Fruit fly (Drosophila melanogaster) whole organism, embryonic: ENCODE measurements around the gene sv.

Experiments used
- ATbp ChIP-seq: fragments of 200-800 bp; sonication (Bioruptor generic); optimal IDR thresholded peaks from 2 replicates; lab custom pipeline; 2017; ENCODE audit warnings: missing biosample characterization, mild to moderate bottlenecking, missing genetic modification characterization, missing genetic modification reagents
- Aef1 ChIP-seq: fragments of 200-800 bp; sonication (Bioruptor generic); IDR thresholded peaks from 3 replicates; pipeline ENCODE4 v1.3.6; 2022; ENCODE audit warnings: missing biosample characterization, missing genetic modification characterization
- Antp ChIP-seq: fragments of 200-800 bp; sonication (Bioruptor generic); optimal IDR thresholded peaks from 3 replicates; lab custom pipeline; 2016; ENCODE audit warnings: missing biosample characterization, missing genetic modification characterization
- Bgb ChIP-seq: fragments of 200-800 bp; sonication (Bioruptor generic); IDR thresholded peaks from 2 replicates; pipeline ENCODE4 v1.3.6; 2022; ENCODE audit warnings: missing biosample characterization, missing genetic modification characterization; ENCODE audit not compliant: partially characterized antibody
- CG10209 ChIP-seq: fragments of 200-800 bp; sonication (Bioruptor generic); optimal IDR thresholded peaks from 3 replicates; lab custom pipeline; 2017; ENCODE audit warnings: missing biosample characterization, mild to moderate bottlenecking, missing genetic modification characterization, missing genetic modification reagents
- CG10267 ChIP-seq: fragments of 200-800 bp; sonication (Bioruptor generic); optimal IDR thresholded peaks from 2 replicates; lab custom pipeline; 2018; ENCODE audit warnings: missing biosample characterization, mild to moderate bottlenecking, missing genetic modification characterization, moderate library complexity
- CG10462 ChIP-seq: fragments of 200-800 bp; sonication (Bioruptor generic); optimal IDR thresholded peaks from 2 replicates; lab custom pipeline; 2016; ENCODE audit warnings: missing biosample characterization, missing genetic modification characterization
- CG10543 ChIP-seq: fragments of 200-800 bp; sonication (Bioruptor generic); optimal IDR thresholded peaks from 3 replicates; lab custom pipeline; 2017; ENCODE audit warnings: missing biosample characterization, mild to moderate bottlenecking, missing genetic modification characterization, moderate library complexity
- CG11504 ChIP-seq: fragments of 200-800 bp; sonication (Bioruptor generic); optimal IDR thresholded peaks from 3 replicates; lab custom pipeline; 2019; ENCODE audit warnings: missing biosample characterization, mild to moderate bottlenecking, missing genetic modification characterization, moderate library complexity
- CG12071 ChIP-seq: fragments of 200-800 bp; sonication (Bioruptor generic); optimal IDR thresholded peaks from 3 replicates; lab custom pipeline; 2018; ENCODE audit warnings: missing biosample characterization, mild to moderate bottlenecking, missing genetic modification characterization
- CG13123 ChIP-seq: fragments of 200-800 bp; sonication (Bioruptor generic); optimal IDR thresholded peaks from 2 replicates; lab custom pipeline; 2016; ENCODE audit warnings: missing biosample characterization, missing genetic modification characterization
- CG14710 ChIP-seq: fragments of 200-800 bp; sonication (Bioruptor generic); optimal IDR thresholded peaks from 3 replicates; lab custom pipeline; 2019; ENCODE audit warnings: missing biosample characterization, mild to moderate bottlenecking, missing genetic modification characterization, moderate library complexity
- CG15601 ChIP-seq: fragments of 200-800 bp; sonication (Bioruptor generic); optimal IDR thresholded peaks from 3 replicates; lab custom pipeline; 2019; ENCODE audit warnings: missing biosample characterization, mild to moderate bottlenecking, missing genetic modification characterization, moderate library complexity
- CG16779 ChIP-seq: fragments of 200-800 bp; sonication (Bioruptor generic); IDR thresholded peaks from 2 replicates; pipeline ENCODE4 v1.3.6; 2022; ENCODE audit warnings: missing biosample characterization, missing genetic modification characterization
- CG17359 ChIP-seq: fragments of 200-800 bp; sonication (Bioruptor generic); optimal IDR thresholded peaks from 3 replicates; lab custom pipeline; 2018; ENCODE audit warnings: missing biosample characterization, mild to moderate bottlenecking, missing genetic modification characterization, moderate library complexity
- CG17361 ChIP-seq: fragments of 200-800 bp; sonication (Bioruptor generic); IDR thresholded peaks from 3 replicates; pipeline ENCODE4 v1.3.6; 2022; ENCODE audit warnings: missing biosample characterization, missing genetic modification characterization
- CG18011 ChIP-seq: fragments of 200-800 bp; sonication (Bioruptor generic); optimal IDR thresholded peaks from 2 replicates; lab custom pipeline; 2017; ENCODE audit warnings: missing biosample characterization, missing genetic modification characterization, mild to moderate bottlenecking, moderate library complexity, missing genotype
- CG2202 ChIP-seq: fragments of 200-800 bp; sonication (Bioruptor generic); optimal IDR thresholded peaks from 2 replicates; lab custom pipeline; 2018; ENCODE audit warnings: missing biosample characterization, mild to moderate bottlenecking, missing genetic modification characterization
- CG3407 ChIP-seq: fragments of 200-800 bp; sonication (Bioruptor generic); optimal IDR thresholded peaks from 2 replicates; lab custom pipeline; 2018; ENCODE audit warnings: missing biosample characterization, mild to moderate bottlenecking, missing genetic modification characterization
- CG4854 ChIP-seq: fragments of 200-800 bp; sonication (Bioruptor generic); optimal IDR thresholded peaks from 2 replicates; lab custom pipeline; 2016; ENCODE audit warnings: missing biosample characterization, missing genetic modification characterization, inconsistent platforms
- CG6272 ChIP-seq: fragments of 200-800 bp; sonication (Bioruptor generic); IDR thresholded peaks from 2 replicates; pipeline ENCODE4 v1.3.6; 2022; ENCODE audit warnings: missing biosample characterization, missing genetic modification characterization
- CG7271 ChIP-seq: fragments of 200-800 bp; sonication (Bioruptor generic); optimal IDR thresholded peaks from 2 replicates; lab custom pipeline; 2018; ENCODE audit warnings: missing biosample characterization, mild to moderate bottlenecking, missing genetic modification characterization, moderate library complexity
- D19A ChIP-seq: fragments of 200-800 bp; optimal IDR thresholded peaks from 3 replicates; lab custom pipeline; 2019; ENCODE audit warnings: missing biosample characterization, mild to moderate bottlenecking, missing genetic modification characterization, moderate library complexity
- Ets65A ChIP-seq: fragments of 200-800 bp; sonication (Bioruptor generic); peaks from one replicate; lab custom pipeline; 2016; ENCODE audit warnings: missing biosample characterization, missing genetic modification characterization
- Fer2 ChIP-seq: fragments of 200-800 bp; sonication (Bioruptor generic); optimal IDR thresholded peaks from 2 replicates; lab custom pipeline; 2018; ENCODE audit warnings: missing biosample characterization, mild to moderate bottlenecking, missing genetic modification characterization, moderate library complexity
- HLH3B ChIP-seq: fragments of 200-800 bp; sonication (Bioruptor generic); IDR thresholded peaks from 2 replicates; pipeline ENCODE4 v1.3.6; 2022; ENCODE audit warnings: missing biosample characterization, missing genetic modification characterization
- Lim3 ChIP-seq: fragments of 200-800 bp; sonication (Bioruptor generic); IDR thresholded peaks from 2 replicates; pipeline ENCODE4 v1.3.6; 2022; ENCODE audit warnings: missing biosample characterization, missing genetic modification characterization
- Max ChIP-seq: fragments of 200-800 bp; sonication (Bioruptor generic); optimal IDR thresholded peaks from 2 replicates; lab custom pipeline; 2016; ENCODE audit warnings: missing biosample characterization, mild to moderate bottlenecking, missing genetic modification characterization
- Nf-YC ChIP-seq: fragments of 200-800 bp; optimal IDR thresholded peaks from 3 replicates; lab custom pipeline; 2019; ENCODE audit warnings: missing biosample characterization, mild to moderate bottlenecking, missing genetic modification characterization, moderate library complexity
- PHDP ChIP-seq: fragments of 200-800 bp; sonication (Bioruptor generic); optimal IDR thresholded peaks from 3 replicates; lab custom pipeline; 2018; ENCODE audit warnings: missing biosample characterization, mild to moderate bottlenecking, missing genetic modification characterization, moderate library complexity
- Sox102F ChIP-seq: fragments of 200-800 bp; sonication (Bioruptor generic); optimal IDR thresholded peaks from 2 replicates; lab custom pipeline; 2018; ENCODE audit warnings: missing biosample characterization, mild to moderate bottlenecking, missing genetic modification characterization, moderate library complexity
- Spps ChIP-seq: fragments of 200-800 bp; sonication (Bioruptor generic); optimal IDR thresholded peaks from 2 replicates; lab custom pipeline; 2018; ENCODE audit warnings: missing biosample characterization, mild to moderate bottlenecking, missing genetic modification characterization
- Tbp ChIP-seq: fragments of >200 bp; optimal IDR thresholded peaks from 2 replicates; lab custom pipeline; 2018; ENCODE audit warnings: missing biosample characterization, missing genetic modification characterization
- Xbp1 ChIP-seq: fragments of 200-800 bp; sonication (Bioruptor generic); optimal IDR thresholded peaks from 3 replicates; lab custom pipeline; 2016; ENCODE audit warnings: missing biosample characterization, mild to moderate bottlenecking, missing genetic modification characterization
- Xrp1 ChIP-seq: fragments of 200-800 bp; sonication (Bioruptor generic); IDR thresholded peaks from 2 replicates; pipeline ENCODE4 v1.3.6; 2022; ENCODE audit warnings: missing biosample characterization, missing genetic modification characterization
- bbx ChIP-seq: fragments of 200-800 bp; sonication (Bioruptor generic); IDR thresholded peaks from 2 replicates; pipeline ENCODE4 v1.3.6; 2022; ENCODE audit warnings: missing biosample characterization, missing genetic modification characterization; ENCODE audit not compliant: partially characterized antibody
- br ChIP-seq: fragments of >200 bp; optimal IDR thresholded peaks from 2 replicates; lab custom pipeline; 2017
- cato ChIP-seq: fragments of 200-800 bp; sonication (Bioruptor generic); optimal IDR thresholded peaks from 2 replicates; lab custom pipeline; 2016; ENCODE audit warnings: missing biosample characterization, missing genetic modification characterization, borderline replicate concordance
- cg ChIP-seq: fragments of 200-800 bp; sonication (Bioruptor generic); optimal IDR thresholded peaks from 3 replicates; lab custom pipeline; 2019; ENCODE audit warnings: missing biosample characterization, mild to moderate bottlenecking, missing genetic modification characterization, moderate library complexity
- dmrt11E ChIP-seq: fragments of 200-800 bp; sonication (Bioruptor generic); optimal IDR thresholded peaks from 3 replicates; lab custom pipeline; 2018; ENCODE audit warnings: missing biosample characterization, mild to moderate bottlenecking, missing genetic modification characterization, moderate library complexity
- eve ChIP-seq, 2 experiments: fragments of >200 bp; optimal IDR thresholded peaks; 2 replicates each; lab custom pipeline; 2017; ENCODE audit warnings: missing biosample characterization in 2 of 2, missing genetic modification characterization in 2 of 2
- fd102C ChIP-seq: fragments of 200-800 bp; sonication (Bioruptor generic); optimal IDR thresholded peaks from 2 replicates; lab custom pipeline; 2018; ENCODE audit warnings: missing biosample characterization, mild to moderate bottlenecking, missing genetic modification characterization, moderate library complexity
- fd3F ChIP-seq: fragments of 200-800 bp; sonication (Bioruptor generic); optimal IDR thresholded peaks from 2 replicates; lab custom pipeline; 2018; ENCODE audit warnings: missing biosample characterization, mild to moderate bottlenecking, missing genetic modification characterization, moderate library complexity
- fd96Cb ChIP-seq: fragments of 200-800 bp; sonication (Bioruptor generic); optimal IDR thresholded peaks from 2 replicates; lab custom pipeline; 2018; ENCODE audit warnings: missing biosample characterization, mild to moderate bottlenecking, missing genetic modification characterization, moderate library complexity
- gsb-n ChIP-seq: fragments of 200-800 bp; sonication (Bioruptor generic); optimal IDR thresholded peaks from 3 replicates; lab custom pipeline; 2018; ENCODE audit warnings: missing biosample characterization, mild to moderate bottlenecking, missing genetic modification characterization
- ind ChIP-seq: fragments of 200-800 bp; sonication (Bioruptor generic); optimal IDR thresholded peaks from 3 replicates; lab custom pipeline; 2016; ENCODE audit warnings: missing biosample characterization, missing genetic modification characterization
- otp ChIP-seq: fragments of 200-800 bp; sonication (Bioruptor generic); IDR thresholded peaks from 3 replicates; pipeline ENCODE4, ENCODE4 v1.3.6; 2022; ENCODE audit warnings: missing biosample characterization, missing genetic modification characterization
- pzg ChIP-seq: fragments of 200-800 bp; sonication (Bioruptor generic); optimal IDR thresholded peaks from 3 replicates; lab custom pipeline; 2018; ENCODE audit warnings: missing biosample characterization, mild to moderate bottlenecking, missing genetic modification characterization, moderate library complexity
- so ChIP-seq: fragments of 200-800 bp; sonication (Bioruptor generic); IDR thresholded peaks from 3 replicates; pipeline ENCODE4 v1.3.6; 2022; ENCODE audit warnings: missing biosample characterization, missing genetic modification characterization
- tna ChIP-seq: fragments of 200-800 bp; sonication (Bioruptor generic); IDR thresholded peaks from 2 replicates; pipeline ENCODE4 v1.3.6; 2022; ENCODE audit warnings: missing biosample characterization, missing genetic modification characterization; ENCODE audit not compliant: partially characterized antibody
- toy ChIP-seq: fragments of 200-800 bp; sonication (Bioruptor generic); IDR thresholded peaks from 2 replicates; pipeline ENCODE4 v1.3.6; 2022; ENCODE audit warnings: missing biosample characterization, missing genetic modification characterization

sv gene

DNA sequence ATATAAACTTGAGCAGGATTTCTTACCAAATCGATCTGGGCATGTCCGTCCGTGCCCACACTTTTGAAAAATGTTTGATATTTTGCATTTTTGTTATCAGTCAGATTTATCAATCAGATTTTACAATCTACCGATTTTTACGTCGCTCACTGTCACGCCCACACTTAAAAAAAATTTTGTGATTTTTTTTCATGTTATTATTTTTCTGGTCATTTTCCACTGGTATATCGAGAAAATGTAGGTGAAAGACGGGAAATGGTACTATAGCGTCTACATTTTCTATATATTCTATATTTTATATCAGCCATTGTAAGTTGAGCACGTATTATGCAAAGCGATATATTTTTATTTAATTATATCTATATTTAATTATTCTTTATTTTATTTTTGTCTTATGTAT lies 24.4 kb upstream of the sv start (continued):
- TF ChIP-seq eve (GFP tag; optimal IDR thresholded peaks at IDR 0.05; lab: Kevin White, UChicago) (no peak), CG17359 (peak; percentile 7), PHDP (tag; lab: Kevin White, UChicago) (peak; percentile 7), CG10209 (GFP tag; lab: Kevin White, UChicago) (peak; percentile 2), D19A (tag; lab: Kevin White, UChicago) (peak; percentile 44), CG10267 (tag; lab: Kevin White, UChicago) (no peak), CG15601 (tag; lab: Kevin White, UChicago) (no peak), CG11504 (tag; lab: Kevin White, UChicago) (no peak), Spps (tag; lab: Kevin White, UChicago) (no peak), CG4854 (no peak), CG14710 (peak; percentile 7), cg (GFP tag; lab: Kevin White, UChicago) (no peak), fd3F (GFP tag; lab: Kevin White, UChicago) (peak; percentile 10), CG13123 (GFP tag; lab: Kevin White, UChicago) (peak; percentile 11), Xrp1 (GFP tag; lab: Robert Waterston, UW) (peak; percentile 30; the same call in 1 of the 2 replicates), CG6272 (GFP tag; lab: Robert Waterston, UW) (no peak), ATbp (GFP tag; lab: Kevin White, UChicago) (peak; percentile 32), Lim3 (GFP tag; lab: Robert Waterston, UW) (no peak), Max (no peak), CG12071 (GFP tag; lab: Kevin White, UChicago) (no peak), Nf-YC (no peak), CG16779 (GFP tag; lab: Robert Waterston, UW) (no peak), Aef1 (no peak), toy (no peak), Sox102F (GFP tag; lab: Kevin White, UChicago) (no peak), Antp (GFP tag; lab: Kevin White, UChicago) (no peak), CG17361 (GFP tag; lab: Robert Waterston, UW) (peak; percentile 45; the same call in 2 of the 3 replicates), CG2202 (tag; lab: Kevin White, UChicago) (no peak), so (GFP tag; lab: Robert Waterston, UW) (no peak), CG7271 (tag; lab: Kevin White, UChicago) (no peak), ind (GFP tag; lab: Kevin White, UChicago) (peak; percentile 10), br (lab: Kevin White, UChicago) (no peak), CG10462 (GFP tag; lab: Kevin White, UChicago) (no peak), dmrt11E (peak; percentile 38), fd96Cb (peak; percentile 31), Tbp (GFP tag; lab: Kevin White, UChicago) (no peak), Bgb (GFP tag; lab: Robert Waterston, UW) (no peak), Xbp1 (GFP tag; lab: Kevin White, UChicago) (peak; percentile 34), Ets65A (GFP tag; lab: Kevin White, UChicago) (peak; percentile 26), bbx (GFP tag; lab: Robert Waterston, UW) (no peak), gsb-n (tag; lab: Kevin White, UChicago) (peak; percentile 22), HLH3B (0 out of 2 replicates have a peak, but pooled peaks have one; percentile 4), CG18011 (GFP tag; lab: Kevin White, UChicago) (no peak), Fer2 (tag; lab: Kevin White, UChicago) (no peak), otp (GFP tag; lab: Robert Waterston, UW) (no peak), CG10543 (GFP tag; lab: Kevin White, UChicago) (no peak), tna (GFP tag; lab: Robert Waterston, UW) (no peak), cato (GFP tag; lab: Kevin White, UChicago) (no peak), CG3407 (GFP tag; lab: Kevin White, UChicago) (peak; percentile 3), pzg (no peak), fd102C (no peak)
